Fruit fly (Drosophila melanogaster): ENCODE results near the gene CG5704.

Gene CG5704

DNA sequence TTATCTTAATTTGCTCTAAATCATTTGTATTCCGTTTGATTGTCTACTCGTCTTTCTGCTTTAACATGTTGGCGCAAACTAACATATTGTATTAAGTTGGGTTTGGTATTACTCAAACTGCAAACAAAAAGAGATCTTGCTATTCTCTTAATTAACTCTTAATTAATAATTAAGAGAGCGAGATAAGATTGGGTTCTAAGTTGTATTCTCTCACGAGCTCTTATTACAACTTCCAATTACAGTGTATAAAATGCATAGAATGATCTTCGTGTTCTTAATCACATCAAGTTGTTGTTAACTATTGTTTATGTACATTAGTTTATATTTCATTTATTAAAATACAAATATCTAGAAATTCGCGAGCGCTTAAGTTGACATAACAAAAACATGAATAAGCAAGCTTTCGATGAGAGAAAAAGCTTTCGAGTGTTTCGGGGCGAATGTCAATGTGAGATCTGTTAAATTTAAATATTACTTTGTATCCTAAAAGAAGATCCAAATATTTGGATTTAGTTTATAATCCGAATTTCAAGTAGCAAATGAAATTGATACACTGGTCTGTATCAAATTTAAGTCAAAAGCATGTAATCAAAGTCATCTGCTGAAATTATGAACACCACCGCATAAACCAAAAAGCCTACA lies at the start of gene CG5704:
TSS of gene CG5704 (minus strand) at position 87 of the 642 bp plus-strand sequence.
- no peak for TF ChIP-seq CG17801 (GFP tag; optimal IDR thresholded peaks at IDR 0.05; ENCODE audit: partially characterized antibody)

DNA sequence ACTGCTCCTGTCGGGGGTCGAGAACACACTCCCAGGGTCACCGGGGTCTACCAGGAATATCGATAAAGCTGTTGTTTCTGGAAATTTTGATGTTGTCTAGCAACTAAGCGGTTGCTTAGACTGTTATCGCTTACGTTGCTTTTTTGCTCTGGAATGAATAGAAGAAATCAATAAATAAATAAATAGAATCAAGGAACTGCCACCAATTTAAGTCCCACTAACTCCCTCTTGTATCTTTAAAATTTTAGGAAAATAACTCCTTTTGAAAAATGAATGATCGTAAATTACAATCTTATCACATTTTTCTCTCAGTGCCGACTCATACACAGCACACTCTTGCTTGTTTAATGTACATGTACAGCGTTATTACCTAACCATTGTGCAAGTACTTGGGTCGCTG lies 41.6 kb upstream of the CG5704 start, which contains the start of gene CG15878:
TSS of gene CG15878 (minus strand) at position 101 of the 400 bp plus-strand sequence.
- no peak for TF ChIP-seq CG17801 (GFP tag; optimal IDR thresholded peaks at IDR 0.05; ENCODE audit: partially characterized antibody)

DNA sequence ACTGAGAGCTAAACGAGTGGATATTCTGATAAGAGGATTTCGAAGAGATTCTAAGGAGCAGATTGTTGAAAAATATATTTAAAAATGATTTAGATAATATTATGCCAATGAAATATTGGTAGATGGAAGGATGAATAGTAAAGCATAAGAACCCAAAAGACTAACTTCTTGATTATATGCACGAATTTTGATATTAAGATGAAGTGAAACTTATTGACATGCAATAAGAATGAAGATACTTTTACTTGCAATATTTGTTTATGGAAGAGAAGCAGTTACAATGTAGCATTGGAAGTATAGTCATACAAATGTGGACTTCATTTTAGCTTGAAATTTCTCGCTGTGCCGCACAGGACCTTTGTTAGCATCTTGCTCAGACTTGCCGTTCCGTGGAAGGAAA lies 25.9 kb upstream of the CG5704 start, which contains the start of gene CG8960:
TSS of gene CG8960 (plus strand) at position 301 of the 400 bp plus-strand sequence.
- no peak for TF ChIP-seq CG17801 (GFP tag; optimal IDR thresholded peaks at IDR 0.05; ENCODE audit: partially characterized antibody)

DNA sequence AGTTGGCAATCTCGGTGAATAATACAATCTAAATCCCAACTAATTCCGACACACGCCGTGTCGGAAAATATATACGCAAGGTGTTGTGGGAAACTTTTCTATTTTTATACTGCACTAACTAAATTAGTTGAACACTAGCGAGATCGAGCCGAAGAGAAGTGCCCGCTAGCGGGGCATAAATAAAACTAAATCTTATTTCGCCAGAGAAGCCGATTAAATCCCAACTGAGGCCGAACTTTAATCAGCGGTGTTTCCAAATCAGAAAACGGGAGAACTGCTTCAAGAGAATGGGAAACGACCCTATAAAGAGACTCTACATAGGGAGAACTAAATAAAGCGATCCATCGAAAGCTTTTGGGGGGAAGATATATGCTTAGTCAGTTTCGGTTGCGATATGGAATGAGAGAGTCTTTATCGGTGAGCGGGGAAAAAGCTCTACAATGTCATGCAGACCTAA lies 21.3 kb upstream of the CG5704 start, which contains the start of gene CG5707:
TSS of gene CG5707 (minus strand) at position 228 of the 457 bp plus-strand sequence.
- TF ChIP-seq CG17801 (GFP tag; optimal IDR thresholded peaks at IDR 0.05; ENCODE audit: partially characterized antibody) = peak; percentile 19

DNA sequence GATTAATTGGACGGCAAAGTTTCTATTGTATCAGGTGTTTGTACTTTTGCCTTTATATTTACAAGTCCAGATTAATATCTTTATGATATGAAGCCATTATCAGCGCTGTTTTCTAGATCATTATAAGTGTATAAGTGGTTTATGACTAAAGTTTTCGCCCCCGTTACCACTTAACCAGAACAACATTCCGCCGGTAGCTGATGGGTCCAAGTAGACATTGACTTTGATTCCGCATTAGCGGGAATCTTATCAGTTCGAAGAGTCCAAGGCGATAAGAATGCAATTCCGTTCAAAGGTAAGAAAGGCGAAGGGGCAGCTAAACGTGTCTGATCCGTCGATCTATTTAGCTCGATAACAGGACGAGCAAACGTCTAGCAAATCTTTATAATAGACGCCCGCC lies 20.7 kb upstream of the CG5704 start:
- no peak for TF ChIP-seq CG17801 (GFP tag; optimal IDR thresholded peaks at IDR 0.05; ENCODE audit: partially characterized antibody)

DNA sequence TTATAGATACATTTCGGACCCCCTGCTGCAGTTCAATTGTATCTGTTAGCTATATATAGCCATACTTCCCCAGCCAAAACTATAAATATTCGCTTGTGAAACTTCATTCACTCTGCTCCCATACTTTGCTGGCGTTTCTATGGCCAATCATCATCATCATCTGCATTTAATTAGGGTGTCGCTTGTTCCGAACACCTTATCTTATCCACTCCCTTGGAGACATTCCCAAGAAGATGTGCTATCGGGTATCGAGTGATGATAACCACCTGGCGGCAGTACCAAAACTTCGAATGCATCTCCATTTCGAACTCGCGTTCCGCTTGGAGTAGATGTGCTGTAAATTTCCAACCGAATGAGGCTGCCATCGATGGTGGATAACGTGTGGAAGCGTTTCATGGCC lies 14.9 kb upstream of the CG5704 start, which contains the start of gene CG13810:
TSS of gene CG13810 (plus strand) at position 301 of the 400 bp plus-strand sequence.
- TF ChIP-seq CG17801 (GFP tag; optimal IDR thresholded peaks at IDR 0.05; ENCODE audit: partially characterized antibody) = no peak

DNA sequence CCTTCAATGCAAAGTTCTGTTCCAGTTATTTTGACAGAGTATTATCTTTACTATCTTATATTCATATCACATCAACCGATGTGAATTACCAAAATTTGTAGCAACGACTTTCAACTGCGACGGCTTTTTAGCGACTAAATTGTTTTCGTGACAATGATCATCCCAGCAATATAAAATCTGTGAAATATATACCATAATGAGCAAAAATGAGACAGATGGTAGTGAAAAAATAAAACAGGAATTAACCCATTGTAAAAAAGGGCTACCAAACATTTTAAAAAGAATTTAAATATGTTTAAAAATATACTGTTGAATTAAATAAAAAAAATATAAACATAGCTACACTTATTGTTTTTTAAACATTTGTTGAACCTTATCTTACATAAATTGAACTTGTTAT lies 3.5 kb upstream of the CG5704 start, which contains the start of gene CG15820:
TSS of gene CG15820 (minus strand) at position 101 of the 400 bp plus-strand sequence.
- TF ChIP-seq CG17801 (GFP tag; optimal IDR thresholded peaks at IDR 0.05; ENCODE audit: partially characterized antibody) = no peak

DNA sequence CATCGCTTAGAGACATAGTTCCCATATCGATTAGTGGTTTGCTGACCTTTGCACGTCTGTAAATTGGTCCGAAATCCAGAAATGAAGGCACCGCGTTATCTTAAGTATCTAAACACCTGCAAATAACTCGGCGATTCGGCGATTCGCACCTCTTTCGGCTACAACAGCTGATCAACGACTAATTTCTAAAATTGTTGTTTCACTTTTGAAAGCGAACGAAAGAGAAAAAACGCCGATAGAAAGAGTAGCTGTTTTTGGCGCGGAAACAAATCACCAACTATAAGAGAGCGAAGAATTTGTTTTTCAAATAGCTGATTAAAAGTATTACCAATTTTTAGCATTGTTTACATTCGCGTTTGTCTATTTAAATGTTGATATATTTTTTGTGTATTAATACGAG lies 1.8 kb downstream of the CG5704 start, which contains the start of gene CG15879:
TSS of gene CG15879 (minus strand) at position 155 of the 400 bp plus-strand sequence.
- peak; percentile 3 for TF ChIP-seq CG17801 (GFP tag; optimal IDR thresholded peaks at IDR 0.05; ENCODE audit: partially characterized antibody)

DNA sequence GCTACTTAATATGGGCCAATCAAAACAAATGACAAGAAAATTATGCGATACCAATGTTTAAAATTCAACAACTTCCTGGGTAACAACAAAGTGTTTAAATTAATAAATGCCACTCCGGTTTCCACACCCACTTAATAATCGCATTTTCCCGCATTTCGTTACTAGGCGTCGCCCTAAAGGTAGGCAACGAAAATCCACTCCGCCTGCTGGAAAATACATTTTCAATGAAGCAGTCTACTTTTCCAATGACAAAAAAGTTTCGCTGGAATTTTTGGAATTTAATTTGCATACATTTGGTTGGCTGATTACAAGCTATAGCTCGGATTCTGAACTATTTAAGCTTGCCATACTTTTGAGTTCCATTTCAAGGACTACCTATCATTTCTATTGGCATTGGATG lies 4.0 kb downstream of the CG5704 start:
- TF ChIP-seq CG17801 (GFP tag; optimal IDR thresholded peaks at IDR 0.05; ENCODE audit: partially characterized antibody) = no peak

DNA sequence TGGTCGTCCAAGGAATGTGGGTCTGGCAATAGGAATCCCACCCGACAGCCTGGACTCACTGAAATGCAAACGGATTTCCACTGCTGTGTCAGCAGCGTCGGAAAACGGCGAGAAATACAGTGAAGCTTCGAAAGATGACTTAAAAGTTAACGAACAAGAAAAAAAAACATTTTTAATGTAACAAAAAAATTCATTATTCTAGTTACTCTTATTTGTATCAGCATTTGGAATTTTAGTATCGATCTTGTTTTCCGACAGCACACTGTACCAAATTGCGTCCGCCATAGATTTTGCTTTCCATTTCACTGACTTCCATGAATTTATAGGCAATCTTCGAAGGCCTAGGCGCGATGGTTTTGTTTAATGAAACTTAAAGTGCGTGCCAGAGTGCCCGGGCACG lies 6.0 kb downstream of the CG5704 start:
- TF ChIP-seq CG17801 (GFP tag; optimal IDR thresholded peaks at IDR 0.05; ENCODE audit: partially characterized antibody) = no peak

DNA sequence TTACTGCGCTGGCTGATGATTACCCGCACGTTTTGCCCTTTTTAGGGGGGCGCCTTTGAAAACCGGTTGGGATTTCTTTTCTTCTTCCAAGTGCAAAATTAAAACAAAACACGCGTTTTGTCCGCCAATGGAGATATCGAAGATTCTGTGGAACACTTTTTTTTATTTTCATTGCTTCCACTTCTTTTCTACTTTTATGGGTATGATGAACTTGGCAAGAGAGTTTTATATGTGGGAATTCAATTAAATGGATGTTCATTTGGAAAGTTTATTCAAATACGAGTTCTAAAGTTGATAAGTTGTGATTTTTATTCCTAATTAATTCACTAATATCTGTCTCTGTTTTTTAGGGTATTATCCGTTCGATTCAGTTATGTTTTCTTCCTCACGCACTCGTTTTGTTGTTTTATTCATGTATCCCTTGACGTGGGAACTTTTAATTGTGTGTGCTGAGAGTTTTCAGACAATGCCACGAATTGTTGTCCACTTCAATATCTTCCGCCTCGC lies 6.7 kb downstream of the CG5704 start:
- no peak for TF ChIP-seq CG17801 (GFP tag; optimal IDR thresholded peaks at IDR 0.05; ENCODE audit: partially characterized antibody)

DNA sequence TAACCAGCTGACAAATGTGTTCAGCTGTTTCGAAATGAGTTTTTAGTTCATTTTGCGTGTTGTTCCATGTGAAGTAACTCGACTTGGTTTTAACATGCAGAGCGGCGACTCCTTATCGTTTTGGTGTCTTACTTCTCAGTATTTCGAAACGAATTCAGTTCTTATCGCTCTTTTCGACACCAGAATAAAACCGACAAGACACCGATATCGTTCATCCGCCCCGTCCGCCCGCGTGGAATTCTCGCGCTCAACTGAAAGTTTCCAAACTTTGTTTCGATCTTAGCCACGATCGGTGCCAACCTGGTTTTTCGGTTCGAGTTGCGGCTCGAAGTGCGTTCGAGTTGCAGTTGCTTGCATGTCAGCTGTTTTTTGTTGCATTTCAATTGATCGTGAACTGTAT lies 7.2 kb downstream of the CG5704 start, which contains the start of gene CG15822:
TSS of gene CG15822 (minus strand) at position 256 of the 400 bp plus-strand sequence.
- TF ChIP-seq CG17801 (GFP tag; optimal IDR thresholded peaks at IDR 0.05; ENCODE audit: partially characterized antibody) = no peak

DNA sequence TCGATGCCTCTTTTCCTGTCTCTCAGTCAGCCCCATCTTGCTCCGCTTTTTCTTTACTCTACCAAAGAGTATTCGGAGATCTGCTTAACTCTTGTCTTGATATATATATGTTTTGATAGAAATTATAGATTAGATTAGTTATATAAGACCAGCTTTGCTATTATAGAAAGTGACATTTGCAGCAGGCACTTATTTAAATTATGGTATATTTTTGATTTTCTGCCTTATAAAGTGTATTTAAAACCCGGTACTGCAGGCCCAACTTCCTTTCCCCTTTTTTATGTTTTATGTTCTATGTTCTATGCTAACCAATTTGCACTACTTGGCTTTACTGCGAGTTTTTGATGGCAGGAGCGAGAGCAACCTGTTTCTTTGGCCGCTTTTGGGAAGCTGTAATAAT lies 8.1 kb downstream of the CG5704 start:
- no peak for TF ChIP-seq CG17801 (GFP tag; optimal IDR thresholded peaks at IDR 0.05; ENCODE audit: partially characterized antibody)

DNA sequence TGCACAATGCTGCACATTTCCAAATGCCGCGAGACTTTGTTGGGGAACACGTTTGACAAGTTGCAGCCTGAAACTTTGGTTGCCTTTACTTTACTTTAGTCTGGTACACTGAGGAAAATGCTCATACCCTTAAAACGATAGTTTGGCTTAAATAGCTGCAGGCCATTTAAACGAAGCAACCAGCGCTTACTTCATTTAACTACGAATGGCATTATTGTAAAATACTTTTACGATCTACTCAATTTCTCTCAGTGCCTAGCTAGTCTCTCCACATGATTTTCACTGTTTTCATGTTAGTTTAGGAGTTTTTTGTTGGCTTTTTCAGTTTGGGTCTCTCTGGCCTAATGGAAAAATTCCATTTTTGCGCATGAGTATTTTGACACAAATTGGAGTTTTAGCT lies 8.8 kb downstream of the CG5704 start:
- no peak for TF ChIP-seq CG17801 (GFP tag; optimal IDR thresholded peaks at IDR 0.05; ENCODE audit: partially characterized antibody)

DNA sequence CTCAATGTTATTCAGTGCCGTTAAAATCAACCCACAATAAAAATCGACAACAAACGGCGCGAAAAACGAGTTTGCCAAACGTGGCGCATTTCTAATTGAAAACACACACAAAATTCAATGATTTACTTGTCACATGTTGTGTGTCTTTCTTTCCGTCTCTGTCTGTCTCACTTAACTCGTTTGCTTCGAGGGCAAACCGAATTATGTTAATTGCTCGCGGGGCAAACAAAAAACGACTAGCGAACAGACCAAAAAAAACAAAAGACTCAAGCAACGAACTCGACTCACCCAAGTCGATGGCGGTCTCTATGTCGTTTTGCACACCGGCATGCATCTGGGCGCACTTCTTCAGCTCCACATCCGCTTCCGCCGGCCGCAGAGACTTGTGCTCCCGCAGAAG lies 11.0 kb downstream of the CG5704 start:
- no peak for TF ChIP-seq CG17801 (GFP tag; optimal IDR thresholded peaks at IDR 0.05; ENCODE audit: partially characterized antibody)

DNA sequence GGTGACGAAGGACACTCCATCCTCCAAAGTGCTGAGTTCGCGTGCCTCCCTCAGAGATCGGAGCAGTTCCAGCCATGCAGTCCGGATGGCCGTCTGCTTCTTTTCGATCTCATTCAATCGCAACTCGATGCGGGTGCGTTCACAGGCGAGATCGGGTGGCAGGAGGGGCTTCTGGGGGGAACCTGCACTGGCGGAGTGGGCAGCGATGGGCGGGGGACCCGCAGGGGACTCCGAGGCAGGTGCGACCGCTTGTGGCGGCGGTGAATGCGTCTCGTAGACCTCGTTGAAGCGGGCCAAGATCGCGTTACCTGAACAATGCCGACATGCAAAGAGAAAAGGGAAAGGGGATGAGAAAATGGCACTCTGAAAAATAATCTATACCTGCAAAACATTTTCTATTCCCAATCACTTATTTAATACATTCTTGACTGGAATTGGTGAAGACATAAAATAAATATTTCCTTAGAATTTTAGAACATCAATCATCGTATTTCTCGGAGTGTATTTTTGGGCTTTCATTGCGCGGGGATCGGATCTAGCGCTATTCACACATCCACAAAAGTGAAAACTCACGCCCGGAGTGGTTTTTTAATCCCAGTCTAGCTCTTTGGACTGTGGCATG lies 12.0 kb downstream of the CG5704 start:
- no peak for TF ChIP-seq CG17801 (GFP tag; optimal IDR thresholded peaks at IDR 0.05; ENCODE audit: partially characterized antibody)

All from ovary, adult (tissue).